Worm (Caenorhabditis elegans): Measurements from ENCODE around the gene Y46E12BL.2.

The Y46E12BL.2 gene

ce11 chrII:15212260-15212914 lies 20.4 kb upstream of the Y46E12BL.2 start:
- TF ChIP-seq sma-3 (GFP tag; optimal IDR thresholded peaks at IDR 0.05): peak; percentile 74
- peak; percentile 69 for TF ChIP-seq sma-9 (GFP tag; optimal IDR thresholded peaks at IDR 0.05)
- TF ChIP-seq sma-9 (tag; optimal IDR thresholded peaks at IDR 0.05): no peak
- no peak for TF ChIP-seq unc-39 (tag; optimal IDR thresholded peaks at IDR 0.05)
- TF ChIP-seq R02D3.7 (tag; optimal IDR thresholded peaks at IDR 0.05): no peak
- no peak for TF ChIP-seq ceh-82 (tag; optimal IDR thresholded peaks at IDR 0.05)
- TF ChIP-seq ZK546.5 (tag; optimal IDR thresholded peaks at IDR 0.05): no peak
- no peak for TF ChIP-seq alr-1 (tag; optimal IDR thresholded peaks at IDR 0.05)
- peak; percentile 53 for TF ChIP-seq crh-2 (tag; optimal IDR thresholded peaks at IDR 0.05)
- TF ChIP-seq blmp-1 (tag; optimal IDR thresholded peaks at IDR 0.05; ENCODE audit: insufficient read depth): peak; percentile 71
- no peak for TF ChIP-seq ztf-11 (tag; optimal IDR thresholded peaks at IDR 0.05)
- TF ChIP-seq sem-4 (tag; optimal IDR thresholded peaks at IDR 0.05): no peak
- no peak for TF ChIP-seq nhr-237 (tag; optimal IDR thresholded peaks at IDR 0.05)
- no peak for TF ChIP-seq zag-1 (tag; optimal IDR thresholded peaks at IDR 0.05)
- TF ChIP-seq F13H6.1 (tag; optimal IDR thresholded peaks at IDR 0.05): peak; percentile 77
- no peak for TF ChIP-seq nhr-6 (tag; optimal IDR thresholded peaks at IDR 0.05)
- no peak for TF ChIP-seq lin-11 (tag; optimal IDR thresholded peaks at IDR 0.05)
- no peak for TF ChIP-seq elt-3 (tag; optimal IDR thresholded peaks at IDR 0.05)
- no peak for TF ChIP-seq snpc-4 (tag; optimal IDR thresholded peaks at IDR 0.05)
- TF ChIP-seq skn-1 (tag; optimal IDR thresholded peaks at IDR 0.05): no peak
- TF ChIP-seq nhr-25 (tag; optimal IDR thresholded peaks at IDR 0.05): peak; percentile 86
- peak; percentile 59 for TF ChIP-seq nhr-21 (tag; optimal IDR thresholded peaks at IDR 0.05)
- no peak for TF ChIP-seq lin-39 (tag; optimal IDR thresholded peaks at IDR 0.05)
- peak; percentile 57 for TF ChIP-seq ztf-4 (tag; optimal IDR thresholded peaks at IDR 0.05)
- no peak for TF ChIP-seq elt-1 (tag; optimal IDR thresholded peaks at IDR 0.05)
- peak; percentile 89 for TF ChIP-seq nhr-129 (tag; optimal IDR thresholded peaks at IDR 0.05)
- TF ChIP-seq unc-55 (GFP tag; optimal IDR thresholded peaks at IDR 0.05): no peak
- TF ChIP-seq fos-1 (tag; optimal IDR thresholded peaks at IDR 0.05): peak; percentile 19
- no peak for TF ChIP-seq nhr-77 (tag; optimal IDR thresholded peaks at IDR 0.05)
- TF ChIP-seq lsy-2 (tag; optimal IDR thresholded peaks at IDR 0.05): no peak
- TF ChIP-seq egl-27 (tag; optimal IDR thresholded peaks at IDR 0.05): no peak
- no peak for TF ChIP-seq Y55F3AM.14 (GFP tag; optimal IDR thresholded peaks at IDR 0.05)
- TF ChIP-seq ceh-16 (tag; optimal IDR thresholded peaks at IDR 0.05): peak; percentile 46
- no peak for TF ChIP-seq unc-62 (GFP tag; optimal IDR thresholded peaks at IDR 0.05)

ce11 chrII:15213732-15214131 lies 19.0 kb upstream of the Y46E12BL.2 start:
- peak; percentile 32 for TF ChIP-seq nhr-23 (tag; optimal IDR thresholded peaks at IDR 0.05)
- TF ChIP-seq mbf-1 (tag; optimal IDR thresholded peaks at IDR 0.05): no peak
- peak; percentile 37 for TF ChIP-seq nhr-25 (tag; optimal IDR thresholded peaks at IDR 0.05)
- TF ChIP-seq nhr-6 (tag; optimal IDR thresholded peaks at IDR 0.05): no peak
- no peak for TF ChIP-seq sma-3 (GFP tag; optimal IDR thresholded peaks at IDR 0.05)
- no peak for TF ChIP-seq nhr-77 (tag; optimal IDR thresholded peaks at IDR 0.05)
- peak; percentile 86 for TF ChIP-seq sma-9 (GFP tag; optimal IDR thresholded peaks at IDR 0.05)
- TF ChIP-seq sma-9 (tag; optimal IDR thresholded peaks at IDR 0.05): no peak
- TF ChIP-seq F13H6.1 (tag; optimal IDR thresholded peaks at IDR 0.05): peak; percentile 46
- TF ChIP-seq snpc-4 (tag; optimal IDR thresholded peaks at IDR 0.05): no peak
- TF ChIP-seq blmp-1 (tag; optimal IDR thresholded peaks at IDR 0.05; ENCODE audit: insufficient read depth): peak; percentile 16
- peak; percentile 18 for TF ChIP-seq egl-27 (tag; optimal IDR thresholded peaks at IDR 0.05)
- TF ChIP-seq lsy-2 (tag; optimal IDR thresholded peaks at IDR 0.05): no peak
- peak; percentile 99 for TF ChIP-seq elt-1 (tag; optimal IDR thresholded peaks at IDR 0.05)
- TF ChIP-seq ceh-16 (tag; optimal IDR thresholded peaks at IDR 0.05): peak; percentile 61

ce11 chrII:15217949-15218348 lies 14.8 kb upstream of the Y46E12BL.2 start:
- TF ChIP-seq dmd-4 (tag; optimal IDR thresholded peaks at IDR 0.05): no peak
- TF ChIP-seq blmp-1 (tag; optimal IDR thresholded peaks at IDR 0.05; ENCODE audit: insufficient read depth): peak; percentile 11
- no peak for TF ChIP-seq ceh-82 (tag; optimal IDR thresholded peaks at IDR 0.05)

- no peak for TF ChIP-seq R02D3.7 (tag; optimal IDR thresholded peaks at IDR 0.05)
- TF ChIP-seq dmd-4 (tag; optimal IDR thresholded peaks at IDR 0.05): no peak
- TF ChIP-seq unc-55 (GFP tag; optimal IDR thresholded peaks at IDR 0.05): no peak
- no peak for TF ChIP-seq unc-62 (GFP tag; optimal IDR thresholded peaks at IDR 0.05)
- TF ChIP-seq mab-5 (tag; optimal IDR thresholded peaks at IDR 0.05): no peak
- no peak for TF ChIP-seq mdl-1 (tag; optimal IDR thresholded peaks at IDR 0.05)
- no peak for TF ChIP-seq ztf-4 (tag; optimal IDR thresholded peaks at IDR 0.05)
- no peak for TF ChIP-seq nhr-21 (tag; optimal IDR thresholded peaks at IDR 0.05)
- TF ChIP-seq elt-1 (tag; optimal IDR thresholded peaks at IDR 0.05): no peak
- TF ChIP-seq nhr-23 (tag; optimal IDR thresholded peaks at IDR 0.05): no peak
- no peak for TF ChIP-seq ceh-82 (tag; optimal IDR thresholded peaks at IDR 0.05)
- no peak for TF ChIP-seq blmp-1 (tag; optimal IDR thresholded peaks at IDR 0.05; ENCODE audit: insufficient read depth)
- TF ChIP-seq nhr-6 (tag; optimal IDR thresholded peaks at IDR 0.05): no peak
Observed at ce11 chrII:15218609-15219008, 14.1 kb upstream of the Y46E12BL.2 start.
